Fruit fly (Drosophila melanogaster): ENCODE data around the gene wol.

The wol gene

DNA sequence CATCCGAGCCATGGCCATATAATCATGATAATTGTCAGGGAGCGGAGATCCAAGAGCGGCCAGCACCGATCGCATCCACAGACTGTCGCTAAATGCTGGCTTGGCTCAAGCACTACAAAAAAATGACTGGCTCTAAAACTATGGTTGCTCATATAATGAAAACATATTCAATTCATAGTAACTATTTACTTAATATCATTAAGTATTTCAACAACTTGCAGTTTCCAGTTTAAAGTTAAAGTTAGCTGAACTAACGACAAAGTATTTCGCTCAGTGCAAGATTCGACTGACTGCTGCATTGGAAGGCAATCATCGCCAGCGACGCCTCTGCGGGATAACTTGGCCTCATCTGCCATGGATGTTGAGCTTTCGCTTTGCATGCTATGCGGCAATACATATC, 31.9 kb downstream of the wol start (continued):
- no peak for TF ChIP-seq CG9215 (GFP tag; IDR thresholded peaks at IDR 0.05)
- no peak for TF ChIP-seq CG12744 (GFP tag; optimal IDR thresholded peaks at IDR 0.05)
- TF ChIP-seq cato (GFP tag; optimal IDR thresholded peaks at IDR 0.05; ENCODE audit: borderline replicate concordance): no peak
- no peak for TF ChIP-seq CG15514 (GFP tag; optimal IDR thresholded peaks at IDR 0.05)
- no peak for TF ChIP-seq ato (GFP tag; IDR thresholded peaks at IDR 0.05; ENCODE audit: partially characterized antibody)
- no peak for TF ChIP-seq grau (tag; optimal IDR thresholded peaks at IDR 0.05)
- TF ChIP-seq Max (GFP tag; optimal IDR thresholded peaks at IDR 0.05): no peak
- no peak for TF ChIP-seq CG31388 (GFP tag; optimal IDR thresholded peaks at IDR 0.05)
- 0 out of 3 replicates have a peak, but pooled peaks have one; percentile 29 for TF ChIP-seq dysf (GFP tag; IDR thresholded peaks at IDR 0.05)
- TF ChIP-seq gt (GFP tag; IDR thresholded peaks at IDR 0.05): no peak
- TF ChIP-seq CG17359 (tag; optimal IDR thresholded peaks at IDR 0.05): no peak
- TF ChIP-seq CG13123 (GFP tag; optimal IDR thresholded peaks at IDR 0.05): no peak
- no peak for TF ChIP-seq ken (GFP tag; IDR thresholded peaks at IDR 0.05)
- no peak for TF ChIP-seq CG11560 (tag; IDR thresholded peaks at IDR 0.05)
- peak; percentile 54; the same call in 1 of the 2 replicates for TF ChIP-seq Xrp1 (GFP tag; IDR thresholded peaks at IDR 0.05)
- TF ChIP-seq CG3847 (GFP tag; IDR thresholded peaks at IDR 0.05): no peak
- no peak for TF ChIP-seq Dip2 (GFP tag; IDR thresholded peaks at IDR 0.05)
- TF ChIP-seq oc (tag; optimal IDR thresholded peaks at IDR 0.05): no peak
- TF ChIP-seq CG10543 (GFP tag; optimal IDR thresholded peaks at IDR 0.05): no peak
- no peak for TF ChIP-seq CG10321 (GFP tag; IDR thresholded peaks at IDR 0.05)
- TF ChIP-seq D19A (tag; optimal IDR thresholded peaks at IDR 0.05): no peak
- no peak for TF ChIP-seq Atf3 (GFP tag; optimal IDR thresholded peaks at IDR 0.05)
- no peak for TF ChIP-seq Mes4 (GFP tag; optimal IDR thresholded peaks at IDR 0.05)
- no peak for TF ChIP-seq CG10147 (GFP tag; optimal IDR thresholded peaks at IDR 0.05)
- no peak for TF ChIP-seq CG7556 (GFP tag; optimal IDR thresholded peaks at IDR 0.05)
- no peak for TF ChIP-seq mirr (GFP tag; optimal IDR thresholded peaks at IDR 0.05)
- no peak for TF ChIP-seq CG8089 (GFP tag; optimal IDR thresholded peaks at IDR 0.05)
- TF ChIP-seq CG6813 (GFP tag; optimal IDR thresholded peaks at IDR 0.05): no peak
- TF ChIP-seq Dbx (GFP tag; IDR thresholded peaks at IDR 0.05): no peak
- TF ChIP-seq disco-r (GFP tag; optimal IDR thresholded peaks at IDR 0.05): no peak
- 0 out of 2 replicates have a peak, but pooled peaks have one; percentile 31 for TF ChIP-seq E2f1 (GFP tag; IDR thresholded peaks at IDR 0.05)
- no peak for TF ChIP-seq CG34422 (GFP tag; IDR thresholded peaks at IDR 0.05)
- no peak for TF ChIP-seq CG11723 (GFP tag; optimal IDR thresholded peaks at IDR 0.05)
- TF ChIP-seq Dad (GFP tag; optimal IDR thresholded peaks at IDR 0.05): no peak
- TF ChIP-seq Ptx1 (GFP tag; IDR thresholded peaks at IDR 0.05): no peak
- no peak for TF ChIP-seq Hr39 (optimal IDR thresholded peaks at IDR 0.05)
- TF ChIP-seq CG8388 (GFP tag; optimal IDR thresholded peaks at IDR 0.05): no peak
- no peak for TF ChIP-seq CG1529 (GFP tag; optimal IDR thresholded peaks at IDR 0.05)
- TF ChIP-seq ci (GFP tag; IDR thresholded peaks at IDR 0.05): 0 out of 3 replicates have a peak, but pooled peaks have one; percentile 22

dm6 chr2L:8268679-8269078, 34.1 kb downstream of the wol start:
- TF ChIP-seq vvl (GFP tag; IDR thresholded peaks at IDR 0.05) (peak; percentile 62; the same call in 1 of the 2 replicates), Awh (GFP tag; IDR thresholded peaks at IDR 0.05) (peak; percentile 76), CG3847 (GFP tag; IDR thresholded peaks at IDR 0.05) (no peak), abd-A (tag; optimal IDR thresholded peaks at IDR 0.05) (peak; percentile 50), CG12769 (tag; optimal IDR thresholded peaks at IDR 0.05) (peak; percentile 22), CG7745 (tag; optimal IDR thresholded peaks at IDR 0.05) (no peak), Vsx1 (GFP tag; optimal IDR thresholded peaks at IDR 0.05) (peak; percentile 22)
